Fruit fly (Drosophila melanogaster): ENCODE measurements around the gene CG3436.

The CG3436 gene

dm6 chr2L:117750-118149, 38.1 kb upstream of the CG3436 start (continued):
- TF ChIP-seq Sry-β (GFP tag; optimal IDR thresholded peaks at IDR 0.05): no peak
- TF ChIP-seq NfI (GFP tag; optimal IDR thresholded peaks at IDR 0.05): peak; percentile 13
- TF ChIP-seq CG1233 (GFP tag; optimal IDR thresholded peaks at IDR 0.05): peak; percentile 43
- TF ChIP-seq Fer2 (tag; optimal IDR thresholded peaks at IDR 0.05): no peak
- TF ChIP-seq tup (GFP tag; optimal IDR thresholded peaks at IDR 0.05): peak; percentile 55
- peak; percentile 32 for TF ChIP-seq Meics (GFP tag; optimal IDR thresholded peaks at IDR 0.05)
- no peak for TF ChIP-seq CG3065 (GFP tag; optimal IDR thresholded peaks at IDR 0.05)
- TF ChIP-seq CG13296 (GFP tag; optimal IDR thresholded peaks at IDR 0.05): peak; percentile 67
- TF ChIP-seq CG3407 (GFP tag; optimal IDR thresholded peaks at IDR 0.05): peak; percentile 54
- peak; percentile 62; the same call in 1 of the 2 replicates for TF ChIP-seq CG14014 (GFP tag; IDR thresholded peaks at IDR 0.05)
- peak; percentile 82 for TF ChIP-seq lab (GFP tag; optimal IDR thresholded peaks at IDR 0.05)
- TF ChIP-seq CG14710 (tag; optimal IDR thresholded peaks at IDR 0.05): peak; percentile 6
- peak in 1 of 2 experiments; percentile 3 for TF ChIP-seq chif (GFP tag; optimal IDR thresholded peaks at IDR 0.05)
- TF ChIP-seq sisA (GFP tag; IDR thresholded peaks at IDR 0.05): no peak
- TF ChIP-seq CG11093 (GFP tag; IDR thresholded peaks at IDR 0.05): no peak
- TF ChIP-seq CG17802 (tag; optimal IDR thresholded peaks at IDR 0.05): no peak
- 0 out of 3 replicates have a peak, but pooled peaks have one; percentile 23 for TF ChIP-seq zfh1 (GFP tag; IDR thresholded peaks at IDR 0.05)
- TF ChIP-seq her (GFP tag; optimal IDR thresholded peaks at IDR 0.05): no peak
- no peak for TF ChIP-seq insv (GFP tag; optimal IDR thresholded peaks at IDR 0.05)
- peak in 1 of 2 experiments; percentile 32 for TF ChIP-seq dpn (GFP tag; optimal IDR thresholded peaks at IDR 0.05)
- TF ChIP-seq Awh (GFP tag; IDR thresholded peaks at IDR 0.05): peak; percentile 49; the same call in 1 of the 2 replicates
- no peak for TF ChIP-seq pan (optimal IDR thresholded peaks at IDR 0.05)
- peak in 1 of 2 experiments; percentile 41 for TF ChIP-seq pan (GFP tag; optimal IDR thresholded peaks at IDR 0.05 in 1 of 2, IDR thresholded peaks at IDR 0.05 in 1 of 2)
- TF ChIP-seq seq (GFP tag; IDR thresholded peaks at IDR 0.05): peak; percentile 28; the same call in 1 of the 2 replicates
- TF ChIP-seq wek (GFP tag; optimal IDR thresholded peaks at IDR 0.05): peak; percentile 59
- peak; percentile 40; the same call in 1 of the 2 replicates for TF ChIP-seq Rfx (GFP tag; IDR thresholded peaks at IDR 0.05)
- no peak for TF ChIP-seq pros (GFP tag; optimal IDR thresholded peaks at IDR 0.05)
- peak; percentile 74 for TF ChIP-seq ATbp (GFP tag; optimal IDR thresholded peaks at IDR 0.05)
- no peak for TF ChIP-seq Myb (GFP tag; optimal IDR thresholded peaks at IDR 0.05)
- TF ChIP-seq CG8290 (GFP tag; optimal IDR thresholded peaks at IDR 0.05): no peak
- TF ChIP-seq CG8290 (tag; optimal IDR thresholded peaks at IDR 0.05): peak in 1 of 2 experiments; percentile 73
- TF ChIP-seq HLH3B (GFP tag; IDR thresholded peaks at IDR 0.05): peak; percentile 39; the same call in 1 of the 2 replicates
- 0 out of 2 replicates have a peak, but pooled peaks have one; percentile 12 for TF ChIP-seq Nf-YA (GFP tag; IDR thresholded peaks at IDR 0.05)
- no peak for TF ChIP-seq TFAM (GFP tag; optimal IDR thresholded peaks at IDR 0.05)
- TF ChIP-seq fd3F (GFP tag; optimal IDR thresholded peaks at IDR 0.05): peak; percentile 26
- peak; percentile 11 for TF ChIP-seq CG2120 (GFP tag; optimal IDR thresholded peaks at IDR 0.05)
- TF ChIP-seq CG2202 (tag; optimal IDR thresholded peaks at IDR 0.05): peak; percentile 4
- peak; percentile 35 for TF ChIP-seq Fer3 (tag; optimal IDR thresholded peaks at IDR 0.05)
- TF ChIP-seq CG4360 (GFP tag; IDR thresholded peaks at IDR 0.05): no peak
- peak; percentile 13 for TF ChIP-seq Hey (tag; optimal IDR thresholded peaks at IDR 0.05)
- TF ChIP-seq PHDP (tag; optimal IDR thresholded peaks at IDR 0.05): peak; percentile 27
- no peak for TF ChIP-seq hkb (optimal IDR thresholded peaks at IDR 0.05)
- peak; percentile 56 for TF ChIP-seq hkb (GFP tag; IDR thresholded peaks at IDR 0.05)
- TF ChIP-seq CG3281 (GFP tag; optimal IDR thresholded peaks at IDR 0.05): peak; percentile 34
- TF ChIP-seq CG14441 (GFP tag; IDR thresholded peaks at IDR 0.05): no peak
- TF ChIP-seq sens (GFP tag): peak; percentile 66
- TF ChIP-seq fd64A (GFP tag; optimal IDR thresholded peaks at IDR 0.05): peak; percentile 57
- peak; percentile 37 for TF ChIP-seq nau (GFP tag; optimal IDR thresholded peaks at IDR 0.05)
- peak; percentile 45; the same call in 1 of the 3 replicates for TF ChIP-seq so (GFP tag; IDR thresholded peaks at IDR 0.05)
- peak; percentile 54 for TF ChIP-seq BtbVII (GFP tag; optimal IDR thresholded peaks at IDR 0.05)
- peak; percentile 67 for TF ChIP-seq CG12071 (GFP tag; optimal IDR thresholded peaks at IDR 0.05)

Data from whole organism, embryonic.